Worm (Caenorhabditis elegans): ENCODE measurements around the gene C08H9.15.
A peak's percentile ranks its signal among the peaks of the same experiment; 100 is the strongest.
"Not testable (repeated sequence)": the region's sequence is repeated elsewhere in the genome, so short reads cannot be mapped to it uniquely, and the experiment has no call there.

C08H9.15 gene

DNA sequence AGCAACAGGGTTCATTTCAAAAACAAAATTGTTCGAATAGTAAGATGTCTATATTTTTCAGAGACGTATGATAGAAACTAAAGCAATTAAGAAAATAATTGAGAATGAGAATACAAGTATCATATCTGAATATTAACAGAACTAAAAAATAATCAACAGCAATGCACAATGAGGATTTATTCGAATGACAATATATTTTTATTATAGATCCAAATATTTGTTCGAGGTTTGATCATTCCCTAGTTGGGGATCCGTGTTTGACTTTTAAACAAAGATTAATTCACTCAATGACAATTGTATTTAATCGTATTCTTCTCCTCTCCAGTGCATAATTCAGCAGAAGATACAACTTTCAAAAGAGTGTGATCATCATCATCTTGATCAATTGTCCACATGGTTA lies 18.8 kb upstream of the C08H9.15 start, which contains the start of gene C08H9.18:
Gene C08H9.18, minus strand, starts transcription at position 101 of the 400 bp plus-strand sequence.
- TF ChIP-seq nhr-28 (tag; optimal IDR thresholded peaks at IDR 0.05) = no peak
- no peak for TF ChIP-seq lin-15B (tag; optimal IDR thresholded peaks at IDR 0.05)
- TF ChIP-seq zag-1 (tag; optimal IDR thresholded peaks at IDR 0.05) = no peak
- no peak for TF ChIP-seq mdl-1 (tag; optimal IDR thresholded peaks at IDR 0.05)
- no peak for TF ChIP-seq nhr-23 (tag; optimal IDR thresholded peaks at IDR 0.05)
- TF ChIP-seq sea-2 (GFP tag; optimal IDR thresholded peaks at IDR 0.05) = no peak
- no peak for TF ChIP-seq aly-2 (tag; optimal IDR thresholded peaks at IDR 0.05)

ce11 chrII:9866378-9866777 lies 14.6 kb upstream of the C08H9.15 start, which contains the start of gene chil-1:
Gene chil-1 (minus strand): TSS chrII:9866478.
- not testable (repeated sequence) for TF ChIP-seq R02D3.7, eor-1, mml-1 (tag; optimal IDR thresholded peaks at IDR 0.05)

DNA sequence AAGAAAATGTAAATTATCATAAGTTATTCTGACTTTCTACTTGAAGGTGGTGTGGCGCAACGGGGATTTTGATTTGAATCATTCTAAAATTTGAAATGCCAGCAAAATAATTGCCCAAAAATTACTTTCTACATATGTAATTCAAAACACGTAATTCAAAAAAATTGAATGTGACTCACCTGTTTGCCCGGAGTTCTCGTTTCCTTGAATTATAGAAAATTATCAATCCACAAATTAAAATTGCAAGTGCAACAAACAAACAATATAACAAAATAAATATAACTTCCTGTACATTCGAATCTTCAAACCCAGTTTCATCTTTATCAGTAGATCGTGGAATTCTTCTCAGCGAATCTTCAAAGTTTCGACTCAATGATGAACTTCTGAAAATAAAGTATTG lies 12.8 kb upstream of the C08H9.15 start:
- no peak for TF ChIP-seq fos-1 (tag; optimal IDR thresholded peaks at IDR 0.05)
- TF ChIP-seq jun-1 (tag; optimal IDR thresholded peaks at IDR 0.05) = no peak
- no peak for TF ChIP-seq hmg-11 (tag; optimal IDR thresholded peaks at IDR 0.05)
- no peak for TF ChIP-seq ceh-82 (tag; optimal IDR thresholded peaks at IDR 0.05)
- no peak for TF ChIP-seq ztf-4 (tag; optimal IDR thresholded peaks at IDR 0.05)
- TF ChIP-seq egl-27 (tag; optimal IDR thresholded peaks at IDR 0.05) = no peak
- no peak for TF ChIP-seq ceh-16 (tag; optimal IDR thresholded peaks at IDR 0.05)
- no peak for TF ChIP-seq nhr-12 (tag; optimal IDR thresholded peaks at IDR 0.05)
- TF ChIP-seq unc-39 (tag; optimal IDR thresholded peaks at IDR 0.05) = no peak
- no peak for TF ChIP-seq mml-1 (tag; optimal IDR thresholded peaks at IDR 0.05)

ce11 chrII:9868698-9869097 lies 12.3 kb upstream of the C08H9.15 start, which contains the start of gene old-1:
Gene old-1 (minus strand): TSS chrII:9868747.
- TF ChIP-seq sea-2 (GFP tag; optimal IDR thresholded peaks at IDR 0.05) (no peak), nfya-1 (tag; optimal IDR thresholded peaks at IDR 0.05; ENCODE audit: insufficient read depth) (peak; percentile 51)

- TF ChIP-seq tbx-2 (tag; optimal IDR thresholded peaks at IDR 0.05) = no peak
- TF ChIP-seq nhr-12 (tag; optimal IDR thresholded peaks at IDR 0.05) = no peak
- no peak for TF ChIP-seq nhr-67 (tag; optimal IDR thresholded peaks at IDR 0.05)
- no peak for TF ChIP-seq unc-39 (tag; optimal IDR thresholded peaks at IDR 0.05)
- no peak for TF ChIP-seq elt-3 (tag; optimal IDR thresholded peaks at IDR 0.05)
- no peak for TF ChIP-seq zag-1 (tag; optimal IDR thresholded peaks at IDR 0.05)
- no peak for TF ChIP-seq nhr-77 (tag; optimal IDR thresholded peaks at IDR 0.05)
- no peak for TF ChIP-seq mml-1 (tag; optimal IDR thresholded peaks at IDR 0.05)
- TF ChIP-seq skn-1 (tag; optimal IDR thresholded peaks at IDR 0.05) = no peak
- TF ChIP-seq nhr-11 (tag; optimal IDR thresholded peaks at IDR 0.05) = no peak
- no peak for TF ChIP-seq hmg-11 (tag; optimal IDR thresholded peaks at IDR 0.05)
- TF ChIP-seq unc-62 (GFP tag; optimal IDR thresholded peaks at IDR 0.05) = no peak
- no peak for TF ChIP-seq aly-2 (tag; optimal IDR thresholded peaks at IDR 0.05)
- no peak for TF ChIP-seq ceh-82 (tag; optimal IDR thresholded peaks at IDR 0.05)
- no peak for TF ChIP-seq ceh-16 (tag; optimal IDR thresholded peaks at IDR 0.05)
- no peak for TF ChIP-seq ceh-28 (tag; optimal IDR thresholded peaks at IDR 0.05)
- TF ChIP-seq daf-12 (tag; optimal IDR thresholded peaks at IDR 0.05) = no peak
- no peak for TF ChIP-seq jun-1 (tag; optimal IDR thresholded peaks at IDR 0.05)
- TF ChIP-seq egl-5 (tag; optimal IDR thresholded peaks at IDR 0.05) = no peak
- no peak for TF ChIP-seq nhr-23 (tag; optimal IDR thresholded peaks at IDR 0.05)
Observed at ce11 chrII:9871061-9871460, 9.9 kb upstream of the C08H9.15 start, which contains the start of gene chil-7. Gene chil-7 (minus strand): TSS chrII:9871172.

DNA sequence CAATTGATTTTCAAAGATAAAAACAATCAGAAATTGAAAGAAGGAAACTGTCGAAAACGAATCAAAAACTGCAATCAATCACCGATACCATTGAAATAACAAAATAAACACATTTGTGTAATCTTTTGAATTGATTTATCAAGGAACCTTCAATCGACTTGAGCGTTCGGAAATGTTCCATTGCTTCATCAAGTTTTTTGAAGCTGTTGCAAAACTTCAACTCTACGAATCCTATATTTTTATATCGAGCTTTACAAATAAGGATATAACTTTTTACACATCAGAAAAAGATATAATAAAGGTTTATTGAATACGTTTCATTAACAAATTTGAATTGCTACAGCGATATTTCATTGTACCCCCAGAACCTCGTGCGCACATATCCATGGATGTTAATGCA lies 8.0 kb upstream of the C08H9.15 start, which contains the start of gene chil-8:
Gene chil-8, minus strand, starts transcription at position 101 of the 400 bp plus-strand sequence.
- TF ChIP-seq sea-2 (GFP tag; optimal IDR thresholded peaks at IDR 0.05) (no peak), elt-2 (tag; optimal IDR thresholded peaks at IDR 0.05) (no peak), ceh-82 (tag; optimal IDR thresholded peaks at IDR 0.05) (no peak), hmg-11 (tag; optimal IDR thresholded peaks at IDR 0.05) (no peak), elt-1 (tag; optimal IDR thresholded peaks at IDR 0.05) (no peak), jun-1 (tag; optimal IDR thresholded peaks at IDR 0.05) (no peak), eor-1 (tag; optimal IDR thresholded peaks at IDR 0.05) (no peak), egl-27 (tag; optimal IDR thresholded peaks at IDR 0.05) (no peak), skn-1 (tag; optimal IDR thresholded peaks at IDR 0.05) (no peak), ceh-28 (tag; optimal IDR thresholded peaks at IDR 0.05) (no peak), nfya-1 (tag; optimal IDR thresholded peaks at IDR 0.05; ENCODE audit: insufficient read depth) (no peak)

Data from whole organism, L3 larva.